Worm (Caenorhabditis elegans) whole organism, L2 larva: ENCODE data around the gene Y43F8C.17.

Experiments
- nhr-11 ChIP-seq: fragments of 150-350 bp; optimal IDR thresholded peaks from 2 replicates; lab custom pipeline; 2014; ENCODE audit warnings: missing biosample characterization, missing genetic modification characterization
- nhr-12 ChIP-seq: fragments of 150-350 bp; optimal IDR thresholded peaks from 2 replicates; lab custom pipeline; 2014; ENCODE audit warnings: missing biosample characterization, missing genetic modification characterization

DNA sequence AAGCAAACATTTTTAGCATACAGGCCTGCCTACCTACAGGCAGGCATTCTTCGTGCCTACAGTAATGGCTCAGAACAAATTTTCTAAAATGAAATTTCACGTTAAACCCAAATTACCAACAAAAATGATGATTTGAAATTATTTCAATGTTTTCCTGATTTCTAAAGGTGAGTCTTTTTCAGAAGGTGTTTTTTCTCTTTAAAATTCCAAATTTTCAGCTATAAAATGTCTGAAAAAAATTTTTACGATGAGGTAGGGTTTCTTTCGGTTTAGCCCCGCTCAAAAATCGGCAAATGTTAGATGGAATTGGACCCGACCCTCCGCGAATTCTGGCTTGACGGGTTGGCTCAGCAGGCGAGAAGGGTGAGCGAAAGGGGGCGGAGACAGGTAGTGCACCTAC, 29.9 kb downstream of the Y43F8C.17 start, which contains the start of gene W04E12.5:
- TF ChIP-seq nhr-12 (tag; lab: Kevin White, UChicago) (no peak), nhr-11 (tag; lab: Kevin White, UChicago) (no peak)
